Fruit fly (Drosophila melanogaster) whole organism, embryonic: ENCODE measurements around the gene hop.

Source experiments
- ATbp ChIP-seq: fragments of 200-800 bp; sonication (Bioruptor generic); optimal IDR thresholded peaks from 2 replicates; lab custom pipeline; 2017; ENCODE audit warnings: missing biosample characterization, mild to moderate bottlenecking, missing genetic modification characterization, missing genetic modification reagents
- BEAF-32 ChIP-seq: fragments of 200-800 bp; sonication (Bioruptor generic); optimal IDR thresholded peaks from 3 replicates; lab custom pipeline; 2017; ENCODE audit warnings: missing biosample characterization, missing genetic modification characterization, mild to moderate bottlenecking, moderate library complexity, missing genetic modification reagents
- CG10654 ChIP-seq: fragments of 200-800 bp; sonication (Bioruptor generic); optimal IDR thresholded peaks from 2 replicates; lab custom pipeline; 2016; ENCODE audit warnings: missing biosample characterization, missing genetic modification characterization
- CG11093 ChIP-seq: fragments of 200-800 bp; sonication (Bioruptor generic); IDR thresholded peaks from 3 replicates; pipeline ENCODE4 v1.3.6; 2022; ENCODE audit warnings: missing biosample characterization, missing genetic modification characterization
- CG11504 ChIP-seq: fragments of 200-800 bp; sonication (Bioruptor generic); optimal IDR thresholded peaks from 3 replicates; lab custom pipeline; 2019; ENCODE audit warnings: missing biosample characterization, mild to moderate bottlenecking, missing genetic modification characterization, moderate library complexity
- CG11723 ChIP-seq: fragments of 200-800 bp; sonication (Bioruptor generic); optimal IDR thresholded peaks from 2 replicates; lab custom pipeline; 2017; ENCODE audit warnings: missing biosample characterization, mild to moderate bottlenecking, missing genetic modification characterization
- CG12299 ChIP-seq: fragments of 200-800 bp; sonication (Bioruptor generic); optimal IDR thresholded peaks from 2 replicates; lab custom pipeline; 2018; ENCODE audit warnings: missing biosample characterization, mild to moderate bottlenecking, missing genetic modification characterization
- CG12391 ChIP-seq: fragments of 200-800 bp; sonication (Bioruptor generic); optimal IDR thresholded peaks from 3 replicates; lab custom pipeline; 2018; ENCODE audit warnings: missing biosample characterization, mild to moderate bottlenecking, missing genetic modification characterization, moderate library complexity
- CG13775 ChIP-seq: fragments of 200-800 bp; sonication (Bioruptor generic); optimal IDR thresholded peaks from 3 replicates; lab custom pipeline; 2017; ENCODE audit warnings: missing biosample characterization, mild to moderate bottlenecking, missing genetic modification characterization
- CG1529 ChIP-seq: fragments of 200-800 bp; sonication (Bioruptor generic); optimal IDR thresholded peaks from 3 replicates; lab custom pipeline; 2018; ENCODE audit warnings: missing biosample characterization, missing genetic modification characterization
- CG15514 ChIP-seq: fragments of 200-800 bp; sonication (Bioruptor generic); optimal IDR thresholded peaks from 3 replicates; lab custom pipeline; 2017; ENCODE audit warnings: missing biosample characterization, missing genetic modification characterization, mild to moderate bottlenecking, moderate library complexity, missing genetic modification reagents
- CG1603 ChIP-seq: fragments of 200-800 bp; sonication (Bioruptor generic); optimal IDR thresholded peaks from 2 replicates; lab custom pipeline; 2019; ENCODE audit warnings: missing biosample characterization, mild to moderate bottlenecking, missing genetic modification characterization, moderate library complexity
- CG16863 ChIP-seq: fragments of 200-800 bp; sonication (Bioruptor generic); optimal IDR thresholded peaks from 3 replicates; lab custom pipeline; 2016; ENCODE audit warnings: missing biosample characterization, missing genetic modification characterization
- CG17361 ChIP-seq: fragments of 200-800 bp; sonication (Bioruptor generic); IDR thresholded peaks from 3 replicates; pipeline ENCODE4 v1.3.6; 2022; ENCODE audit warnings: missing biosample characterization, missing genetic modification characterization
- CG17385 ChIP-seq: fragments of 200-800 bp; sonication (Bioruptor generic); optimal IDR thresholded peaks from 3 replicates; lab custom pipeline; 2018; ENCODE audit warnings: missing biosample characterization, mild to moderate bottlenecking, missing genetic modification characterization
- CG30403 ChIP-seq: fragments of 200-800 bp; sonication (Bioruptor generic); optimal IDR thresholded peaks from 3 replicates; lab custom pipeline; 2016; ENCODE audit warnings: missing biosample characterization, missing genetic modification characterization
- CG34224 ChIP-seq: fragments of 200-800 bp; sonication (Bioruptor generic); IDR thresholded peaks from 3 replicates; pipeline ENCODE4 v1.3.6; 2022; ENCODE audit warnings: missing biosample characterization, missing genetic modification characterization; ENCODE audit not compliant: partially characterized antibody
- CG4707 ChIP-seq: fragments of 200-800 bp; sonication (Bioruptor generic); optimal IDR thresholded peaks from 2 replicates; lab custom pipeline; 2018; ENCODE audit warnings: missing biosample characterization, mild to moderate bottlenecking, missing genetic modification characterization, moderate library complexity
- CG4854 ChIP-seq: fragments of 200-800 bp; sonication (Bioruptor generic); optimal IDR thresholded peaks from 2 replicates; lab custom pipeline; 2016; ENCODE audit warnings: missing biosample characterization, missing genetic modification characterization, inconsistent platforms
- CG5245 ChIP-seq: fragments of 200-800 bp; sonication (Bioruptor generic); optimal IDR thresholded peaks from 3 replicates; lab custom pipeline; 2016; ENCODE audit warnings: missing biosample characterization, missing genetic modification characterization
- CG5953 ChIP-seq: fragments of 200-800 bp; sonication (Bioruptor generic); IDR thresholded peaks from 2 replicates; pipeline ENCODE4 v1.3.6; 2022; ENCODE audit warnings: missing biosample characterization, missing genetic modification characterization
- CG6683 ChIP-seq: fragments of 200-800 bp; sonication (Bioruptor generic); optimal IDR thresholded peaks from 2 replicates; lab custom pipeline; 2017; ENCODE audit warnings: missing biosample characterization, mild to moderate bottlenecking, missing genetic modification characterization, missing genetic modification reagents
- CG8944 ChIP-seq: fragments of 200-800 bp; sonication (Bioruptor generic); optimal IDR thresholded peaks from 3 replicates; lab custom pipeline; 2016; ENCODE audit warnings: missing biosample characterization, missing genetic modification characterization
- CG9876 ChIP-seq: fragments of 200-800 bp; sonication (Bioruptor generic); optimal IDR thresholded peaks from 2 replicates; lab custom pipeline; 2016; ENCODE audit warnings: missing biosample characterization, missing genetic modification characterization
- Ets97D ChIP-seq: fragments of 200-800 bp; sonication (Bioruptor generic); optimal IDR thresholded peaks from 3 replicates; lab custom pipeline; 2016; ENCODE audit warnings: missing biosample characterization, missing genetic modification characterization
- Lhr ChIP-seq: fragments of 200-800 bp; sonication (Bioruptor generic); optimal IDR thresholded peaks from 3 replicates; lab custom pipeline; 2017; ENCODE audit warnings: mild to moderate bottlenecking, missing biosample characterization, missing genetic modification reagents, missing genetic modification characterization
- NC2α ChIP-seq: fragments of 200-800 bp; sonication (Bioruptor generic); optimal IDR thresholded peaks from 2 replicates; lab custom pipeline; 2016; ENCODE audit warnings: missing biosample characterization, missing genetic modification characterization
- Nf-YA ChIP-seq: fragments of 200-800 bp; sonication (Bioruptor generic); IDR thresholded peaks from 2 replicates; pipeline ENCODE4 v1.3.6; 2022; ENCODE audit warnings: missing biosample characterization, missing genetic modification characterization
- Oaz ChIP-seq: fragments of 200-800 bp; sonication (Bioruptor generic); IDR thresholded peaks from 2 replicates; pipeline ENCODE4 v1.3.6; 2022; ENCODE audit warnings: missing biosample characterization, missing genetic modification characterization
- Pdp1 ChIP-seq, 2 experiments: fragments of 200-800 bp; sonication (Bioruptor generic); optimal IDR thresholded peaks; 3 replicates each; lab custom pipeline; 2016; ENCODE audit warnings: missing biosample characterization in 2 of 2, missing genetic modification characterization in 2 of 2, mild to moderate bottlenecking in 1 of 2, moderate library complexity in 1 of 2
- Sox102F ChIP-seq: fragments of 200-800 bp; sonication (Bioruptor generic); optimal IDR thresholded peaks from 2 replicates; lab custom pipeline; 2018; ENCODE audit warnings: missing biosample characterization, mild to moderate bottlenecking, missing genetic modification characterization, moderate library complexity
- Usf ChIP-seq: fragments of 200-800 bp; sonication (Bioruptor generic); optimal IDR thresholded peaks from 2 replicates; lab custom pipeline; 2017; ENCODE audit warnings: missing genotype, missing biosample characterization, missing genetic modification characterization
- YL-1 ChIP-seq: fragments of 200-800 bp; sonication (Bioruptor generic); optimal IDR thresholded peaks from 3 replicates; lab custom pipeline; 2017; ENCODE audit warnings: missing biosample characterization, mild to moderate bottlenecking, missing genetic modification characterization
- ac ChIP-seq: fragments of 200-800 bp; sonication (Bioruptor generic); optimal IDR thresholded peaks from 3 replicates; lab custom pipeline; 2017; ENCODE audit warnings: missing biosample characterization, mild to moderate bottlenecking, missing genetic modification characterization
- amos ChIP-seq: fragments of 200-800 bp; sonication (Bioruptor generic); IDR thresholded peaks from 2 replicates; pipeline ENCODE4 v1.3.6; 2022; ENCODE audit warnings: missing biosample characterization, missing genetic modification characterization; ENCODE audit not compliant: partially characterized antibody
- ato ChIP-seq: fragments of 200-800 bp; sonication (Bioruptor generic); IDR thresholded peaks from 2 replicates; pipeline ENCODE4 v1.3.6; 2022; ENCODE audit warnings: missing biosample characterization, missing genetic modification characterization; ENCODE audit not compliant: partially characterized antibody
- az2 ChIP-seq: fragments of 200-800 bp; sonication (Bioruptor generic); optimal IDR thresholded peaks from 3 replicates; lab custom pipeline; 2016; ENCODE audit warnings: missing biosample characterization, missing genetic modification characterization
- dati ChIP-seq: fragments of 200-800 bp; sonication (Bioruptor generic); IDR thresholded peaks from 2 replicates; pipeline ENCODE4 v1.3.6; 2022; ENCODE audit warnings: missing biosample characterization, missing genetic modification characterization
- gce ChIP-seq: fragments of 200-800 bp; sonication (Bioruptor generic); IDR thresholded peaks from 3 replicates; pipeline ENCODE4 v1.3.6; 2022; ENCODE audit warnings: missing biosample characterization, missing genetic modification characterization
- kay ChIP-seq: fragments of 200-800 bp; sonication (Bioruptor generic); optimal IDR thresholded peaks from 2 replicates; lab custom pipeline; 2016; ENCODE audit warnings: missing biosample characterization, missing genetic modification characterization
- nerfin-2 ChIP-seq: fragments of 200-800 bp; sonication (Bioruptor generic); IDR thresholded peaks from 2 replicates; pipeline ENCODE4 v1.3.6; 2022; ENCODE audit warnings: missing biosample characterization, missing genetic modification characterization; ENCODE audit not compliant: partially characterized antibody
- nom ChIP-seq: fragments of 200-800 bp; sonication (Bioruptor generic); optimal IDR thresholded peaks from 2 replicates; lab custom pipeline; 2017; ENCODE audit warnings: missing biosample characterization, missing genetic modification characterization, mild to moderate bottlenecking, moderate library complexity, missing genetic modification reagents
- row ChIP-seq: fragments of 200-800 bp; sonication (Bioruptor generic); IDR thresholded peaks from 3 replicates; pipeline ENCODE4 v1.3.6; 2022; ENCODE audit warnings: missing biosample characterization, missing genetic modification characterization
- sc ChIP-seq, 3 experiments: fragments of >200 bp in 2 of 3; fragments of 200-800 bp in 1 of 3; sonication (Bioruptor generic) in 1 of 3; optimal IDR thresholded peaks; 2 replicates in 2 of 3; 3 replicates in 1 of 3; lab custom pipeline; 2017; ENCODE audit warnings: mild to moderate bottlenecking in 1 of 3, missing biosample characterization in 1 of 3, missing genetic modification characterization in 1 of 3, missing genetic modification reagents in 1 of 3
- sens-2 ChIP-seq: fragments of 200-800 bp; sonication (Bioruptor generic); IDR thresholded peaks from 2 replicates; pipeline ENCODE4 v1.3.6; 2022; ENCODE audit warnings: missing biosample characterization, missing genetic modification characterization
- tx ChIP-seq: fragments of 200-800 bp; sonication (Bioruptor generic); optimal IDR thresholded peaks from 2 replicates; lab custom pipeline; 2016; ENCODE audit warnings: missing biosample characterization, missing genetic modification characterization
- zen2 ChIP-seq: fragments of 200-800 bp; sonication (Bioruptor generic); IDR thresholded peaks from 3 replicates; pipeline ENCODE4 v1.3.6; 2022; ENCODE audit warnings: missing biosample characterization, missing genetic modification characterization; ENCODE audit not compliant: partially characterized antibody

The hop gene

dm6 chrX:11389494-11390447, 21.9 kb upstream of the hop start (continued):
- no peak for TF ChIP-seq CG1529 (GFP tag; lab: Kevin White, UChicago)
- TF ChIP-seq row (GFP tag; lab: Robert Waterston, UW), result no peak; the same call in 2 of the 3 replicates
- TF ChIP-seq nerfin-2 (GFP tag; lab: Robert Waterston, UW), result peak; percentile 82
- no peak for TF ChIP-seq CG12299 (tag; lab: Kevin White, UChicago)
- no peak for TF ChIP-seq CG10654
- no peak for TF ChIP-seq az2
- TF ChIP-seq tx (GFP tag; lab: Kevin White, UChicago), result no peak
- no peak; the same call in 1 of the 2 replicates for TF ChIP-seq ato
- no peak for TF ChIP-seq ATbp (GFP tag; lab: Kevin White, UChicago)
- no peak for TF ChIP-seq CG13775 (GFP tag; lab: Kevin White, UChicago)
- peak; percentile 78; the same call in 2 of the 3 replicates for TF ChIP-seq CG34224 (GFP tag; lab: Robert Waterston, UW)
- no peak for TF ChIP-seq kay (GFP tag; lab: Kevin White, UChicago)
- peak; percentile 57; the same call in 1 of the 2 replicates for TF ChIP-seq amos (GFP tag; lab: Robert Waterston, UW)
- TF ChIP-seq sens-2 (GFP tag; lab: Robert Waterston, UW), result no peak
- no peak for TF ChIP-seq CG5953 (GFP tag; lab: Robert Waterston, UW)
- TF ChIP-seq CG17361 (GFP tag; lab: Robert Waterston, UW), result no peak
- TF ChIP-seq nom (GFP tag; lab: Kevin White, UChicago), result peak; percentile 14
- TF ChIP-seq YL-1 (GFP tag; lab: Kevin White, UChicago), result no peak
- TF ChIP-seq BEAF-32 (GFP tag; lab: Kevin White, UChicago), result peak; percentile 65
- no peak for TF ChIP-seq CG8944 (GFP tag; lab: Kevin White, UChicago)
- no peak for TF ChIP-seq dati (GFP tag; lab: Robert Waterston, UW)
- TF ChIP-seq gce, result no peak
- peak; percentile 74 for TF ChIP-seq zen2
- TF ChIP-seq Oaz (GFP tag; lab: Robert Waterston, UW), result no peak
- TF ChIP-seq CG16863, result no peak
- peak in 1 of 2 experiments; percentile 7 for TF ChIP-seq Pdp1 (GFP tag; optimal IDR thresholded peaks at IDR 0.05; lab: Kevin White, UChicago)
- TF ChIP-seq CG6683 (GFP tag; lab: Kevin White, UChicago), result no peak
- no peak for TF ChIP-seq CG9876
- TF ChIP-seq CG17385 (GFP tag; lab: Kevin White, UChicago), result peak; percentile 96
- no peak for TF ChIP-seq CG11504 (tag; lab: Kevin White, UChicago)
- TF ChIP-seq CG11093 (GFP tag; lab: Robert Waterston, UW), result no peak
- TF ChIP-seq CG4854 (GFP tag; lab: Kevin White, UChicago), result no peak
- TF ChIP-seq Nf-YA, result no peak
- TF ChIP-seq CG5245 (GFP tag; lab: Kevin White, UChicago), result no peak
- peak; percentile 16 for TF ChIP-seq CG15514 (GFP tag; lab: Kevin White, UChicago)
- TF ChIP-seq CG30403 (GFP tag; lab: Kevin White, UChicago), result no peak
- no peak for TF ChIP-seq Sox102F (GFP tag; lab: Kevin White, UChicago)
- TF ChIP-seq CG12391 (tag; lab: Kevin White, UChicago), result no peak
- TF ChIP-seq Ets97D (GFP tag; lab: Kevin White, UChicago), result no peak
- TF ChIP-seq NC2α (GFP tag; lab: Kevin White, UChicago), result no peak
- TF ChIP-seq CG4707 (GFP tag; lab: Kevin White, UChicago), result no peak
- no peak for TF ChIP-seq CG11723 (GFP tag; lab: Kevin White, UChicago)
- peak; percentile 49 for TF ChIP-seq Lhr (GFP tag; lab: Kevin White, UChicago)
- no peak for TF ChIP-seq ac (GFP tag; lab: Kevin White, UChicago)
- no peak for TF ChIP-seq Usf (GFP tag; lab: Kevin White, UChicago)
- TF ChIP-seq sc (optimal IDR thresholded peaks at IDR 0.05; lab: Kevin White, UChicago), result no peak
- no peak for TF ChIP-seq sc (GFP tag; optimal IDR thresholded peaks at IDR 0.05; lab: Kevin White, UChicago)
- TF ChIP-seq CG1603 (tag; lab: Kevin White, UChicago), result no peak
